Worm (Caenorhabditis elegans): ENCODE measurements around the gene F26D2.15.

F26D2.15 gene

ce11 chrV:16429503-16429902 is 8.1 kb upstream of the F26D2.15 start, which contains the start of gene F26D2.10:
Gene F26D2.10, minus strand, starts transcription at chrV:16429603.
- no peak for TF ChIP-seq unc-62 (GFP tag; optimal IDR thresholded peaks at IDR 0.05)

ce11 chrV:16429940-16430339 is 7.7 kb upstream of the F26D2.15 start, which contains the start of gene str-73:
Gene str-73, plus strand, starts transcription at chrV:16430240.
- TF ChIP-seq unc-62 (GFP tag; optimal IDR thresholded peaks at IDR 0.05) = no peak

ce11 chrV:16433471-16433870 is 4.2 kb upstream of the F26D2.15 start, which contains the start of gene clec-234:
Gene clec-234, minus strand, starts transcription at chrV:16433571.
- TF ChIP-seq unc-62 (GFP tag; optimal IDR thresholded peaks at IDR 0.05) = no peak

- no peak for TF ChIP-seq unc-62 (GFP tag; optimal IDR thresholded peaks at IDR 0.05)
These were observed 2.1 kb upstream of the F26D2.15 start, which contains the start of the genes F26D2.13 and F26D2.14 for ce11 chrV:16435510-16435909. Gene F26D2.13, minus strand, starts transcription at chrV:16435610. Gene F26D2.14, plus strand, starts transcription at chrV:16435855.

ce11 chrV:16443626-16444025 is 6.0 kb downstream of the F26D2.15 start, which contains the start of gene srh-141:
Gene srh-141, plus strand, starts transcription at chrV:16443926.
- no peak for TF ChIP-seq unc-62 (GFP tag; optimal IDR thresholded peaks at IDR 0.05)

ce11 chrV:16445676-16446075 is 8.0 kb downstream of the F26D2.15 start, which contains the start of gene T08G3.6:
Gene T08G3.6, plus strand, starts transcription at chrV:16445976.
- no peak for TF ChIP-seq unc-62 (GFP tag; optimal IDR thresholded peaks at IDR 0.05)

- no peak for TF ChIP-seq unc-62 (GFP tag; optimal IDR thresholded peaks at IDR 0.05)
These were observed 8.5 kb downstream of the F26D2.15 start for ce11 chrV:16446191-16446590.

ce11 chrV:16447735-16448134 is 10.1 kb downstream of the F26D2.15 start, which contains the start of gene T08G3.13:
Gene T08G3.13, plus strand, starts transcription at chrV:16448035.
- TF ChIP-seq unc-62 (GFP tag; optimal IDR thresholded peaks at IDR 0.05) = no peak

ce11 chrV:16455065-16455464 is 17.4 kb downstream of the F26D2.15 start, which contains the start of gene str-14:
Gene str-14, minus strand, starts transcription at chrV:16455165.
- no peak for TF ChIP-seq unc-62 (GFP tag; optimal IDR thresholded peaks at IDR 0.05)

- no peak for TF ChIP-seq unc-62 (GFP tag; optimal IDR thresholded peaks at IDR 0.05)
These were observed 21.1 kb downstream of the F26D2.15 start, which contains the start of gene str-15 for ce11 chrV:16458714-16459113. Gene str-15, minus strand, starts transcription at chrV:16458814.

- TF ChIP-seq unc-62 (GFP tag; optimal IDR thresholded peaks at IDR 0.05) = no peak
These were observed 21.7 kb downstream of the F26D2.15 start for ce11 chrV:16459377-16459776.

- TF ChIP-seq unc-62 (GFP tag; optimal IDR thresholded peaks at IDR 0.05) = no peak
These were observed 23.2 kb downstream of the F26D2.15 start, which contains the start of gene srh-142 for ce11 chrV:16460866-16461265. Gene srh-142, minus strand, starts transcription at chrV:16460966.

ce11 chrV:16467840-16468239 is 30.2 kb downstream of the F26D2.15 start, which contains the start of gene sru-44:
Gene sru-44, minus strand, starts transcription at chrV:16467940.
- no peak for TF ChIP-seq unc-62 (GFP tag; optimal IDR thresholded peaks at IDR 0.05)

- TF ChIP-seq unc-62 (GFP tag; optimal IDR thresholded peaks at IDR 0.05) = no peak
These were observed 33.3 kb downstream of the F26D2.15 start, which contains the start of gene srh-138 for ce11 chrV:16470916-16471315. Gene srh-138, minus strand, starts transcription at chrV:16471016.

ce11 chrV:16471995-16472563 is 34.4 kb downstream of the F26D2.15 start, which contains the start of gene srw-35:
Gene srw-35, plus strand, starts transcription at chrV:16472513.
- TF ChIP-seq unc-62 (GFP tag; optimal IDR thresholded peaks at IDR 0.05) = no peak

ce11 chrV:16479275-16479674 is 41.6 kb downstream of the F26D2.15 start, which contains the start of gene T08G3.11:
Gene T08G3.11, minus strand, starts transcription at chrV:16479375.
- no peak for TF ChIP-seq unc-62 (GFP tag; optimal IDR thresholded peaks at IDR 0.05)
